Fruit fly (Drosophila melanogaster) whole organism, embryonic: ENCODE data around the gene CG8892.
A peak's percentile ranks its signal among the peaks of the same experiment; 100 is the strongest.

Experiments
- Awh ChIP-seq: fragments of 200-800 bp; sonication (Bioruptor generic); IDR thresholded peaks from 2 replicates; pipeline ENCODE4, ENCODE4 v1.3.6; 2022; ENCODE audit warnings: missing biosample characterization, missing genetic modification characterization
- Blimp-1 ChIP-seq: fragments of 200-800 bp; sonication (Bioruptor generic); optimal IDR thresholded peaks from 3 replicates; lab custom pipeline; 2018; ENCODE audit warnings: missing biosample characterization, missing genetic modification characterization, mild to moderate bottlenecking, moderate library complexity, missing genetic modification reagents
- Bteb2 ChIP-seq: fragments of 200-800 bp; sonication (Bioruptor generic); optimal IDR thresholded peaks from 2 replicates; lab custom pipeline; 2016; ENCODE audit warnings: missing biosample characterization, missing genetic modification characterization
- CG10366 ChIP-seq: fragments of 200-800 bp; sonication (Bioruptor generic); IDR thresholded peaks from 2 replicates; pipeline ENCODE4 v1.3.6; 2022; ENCODE audit warnings: missing biosample characterization, missing genetic modification characterization
- CG10462 ChIP-seq: fragments of 200-800 bp; sonication (Bioruptor generic); optimal IDR thresholded peaks from 2 replicates; lab custom pipeline; 2016; ENCODE audit warnings: missing biosample characterization, missing genetic modification characterization
- CG11398 ChIP-seq: fragments of 200-800 bp; sonication (Bioruptor generic); optimal IDR thresholded peaks from 2 replicates; lab custom pipeline; 2016; ENCODE audit warnings: missing biosample characterization, missing genetic modification characterization
- CG12769 ChIP-seq: fragments of 200-800 bp; sonication (Bioruptor generic); optimal IDR thresholded peaks from 2 replicates; lab custom pipeline; 2019; ENCODE audit warnings: missing biosample characterization, mild to moderate bottlenecking, missing genetic modification characterization, moderate library complexity
- CG13894 ChIP-seq: fragments of 200-800 bp; sonication (Bioruptor generic); optimal IDR thresholded peaks from 3 replicates; lab custom pipeline; 2018; ENCODE audit warnings: missing biosample characterization, mild to moderate bottlenecking, missing genetic modification characterization, moderate library complexity
- CG14710 ChIP-seq: fragments of 200-800 bp; sonication (Bioruptor generic); optimal IDR thresholded peaks from 3 replicates; lab custom pipeline; 2019; ENCODE audit warnings: missing biosample characterization, mild to moderate bottlenecking, missing genetic modification characterization, moderate library complexity
- CG14860 ChIP-seq: fragments of 200-800 bp; sonication (Bioruptor generic); IDR thresholded peaks from 3 replicates; pipeline ENCODE4 v1.3.6; 2022; ENCODE audit warnings: missing biosample characterization, missing genetic modification characterization; ENCODE audit not compliant: partially characterized antibody
- CG15696 ChIP-seq: fragments of 200-800 bp; sonication (Bioruptor generic); optimal IDR thresholded peaks from 2 replicates; lab custom pipeline; 2019; ENCODE audit warnings: missing biosample characterization, mild to moderate bottlenecking, missing genetic modification characterization, moderate library complexity
- CG2120 ChIP-seq: fragments of 200-800 bp; sonication (Bioruptor generic); optimal IDR thresholded peaks from 3 replicates; lab custom pipeline; 2016; ENCODE audit warnings: missing biosample characterization, missing genetic modification characterization
- CG2129 ChIP-seq: fragments of 200-800 bp; sonication (Bioruptor generic); IDR thresholded peaks from 2 replicates; pipeline ENCODE4 v1.3.6; 2022; ENCODE audit warnings: missing biosample characterization, missing genetic modification characterization; ENCODE audit not compliant: partially characterized antibody
- CG30431 ChIP-seq: fragments of 200-800 bp; sonication (Bioruptor generic); optimal IDR thresholded peaks from 2 replicates; lab custom pipeline; 2017; ENCODE audit warnings: missing biosample characterization, missing genetic modification characterization
- CG32767 ChIP-seq: fragments of 200-800 bp; sonication (Bioruptor generic); IDR thresholded peaks from 2 replicates; pipeline ENCODE4 v1.3.6; 2022; ENCODE audit warnings: missing biosample characterization, missing genetic modification characterization
- CG4360 ChIP-seq: fragments of 200-800 bp; sonication (Bioruptor generic); IDR thresholded peaks from 2 replicates; pipeline ENCODE4 v1.3.6; 2022; ENCODE audit warnings: missing biosample characterization, missing genetic modification characterization
- CG4404 ChIP-seq: fragments of 200-800 bp; sonication (Bioruptor generic); IDR thresholded peaks from 2 replicates; pipeline ENCODE4 v1.3.6; 2022; ENCODE audit warnings: missing biosample characterization, missing genetic modification characterization
- CG4707 ChIP-seq: fragments of 200-800 bp; sonication (Bioruptor generic); optimal IDR thresholded peaks from 2 replicates; lab custom pipeline; 2018; ENCODE audit warnings: missing biosample characterization, mild to moderate bottlenecking, missing genetic modification characterization, moderate library complexity
- CG6813 ChIP-seq: fragments of 200-800 bp; sonication (Bioruptor generic); optimal IDR thresholded peaks from 2 replicates; lab custom pipeline; 2017; ENCODE audit warnings: missing biosample characterization, missing genetic modification characterization, mild to moderate bottlenecking, moderate library complexity, missing genetic modification reagents
- CG7271 ChIP-seq: fragments of 200-800 bp; sonication (Bioruptor generic); optimal IDR thresholded peaks from 2 replicates; lab custom pipeline; 2018; ENCODE audit warnings: missing biosample characterization, mild to moderate bottlenecking, missing genetic modification characterization, moderate library complexity
- CG7839 ChIP-seq: fragments of 200-800 bp; sonication (Bioruptor generic); optimal IDR thresholded peaks from 3 replicates; lab custom pipeline; 2018; ENCODE audit warnings: missing biosample characterization, mild to moderate bottlenecking, missing genetic modification characterization, moderate library complexity
- CG8924 ChIP-seq: fragments of 200-800 bp; optimal IDR thresholded peaks from 3 replicates; lab custom pipeline; 2019; ENCODE audit warnings: missing biosample characterization, mild to moderate bottlenecking, missing genetic modification characterization, moderate library complexity
- Camta ChIP-seq: fragments of 200-800 bp; sonication (Bioruptor generic); optimal IDR thresholded peaks from 2 replicates; lab custom pipeline; 2016; ENCODE audit warnings: missing biosample characterization, missing genetic modification characterization
- CkIIα-i1 ChIP-seq: fragments of 200-800 bp; sonication (Bioruptor generic); IDR thresholded peaks from 2 replicates; pipeline ENCODE4 v1.3.6; 2022; ENCODE audit warnings: missing biosample characterization, missing genetic modification characterization
- Gug ChIP-seq: fragments of 200-800 bp; sonication (Bioruptor generic); IDR thresholded peaks from 4 replicates; pipeline ENCODE4 v1.3.6; 2022; ENCODE audit warnings: missing biosample characterization, missing genetic modification characterization
- Hmr ChIP-seq: fragments of 200-800 bp; sonication (Bioruptor generic); optimal IDR thresholded peaks from 3 replicates; lab custom pipeline; 2017; ENCODE audit warnings: mild to moderate bottlenecking, missing biosample characterization, missing genetic modification reagents, missing genetic modification characterization
- Lhr ChIP-seq: fragments of 200-800 bp; sonication (Bioruptor generic); optimal IDR thresholded peaks from 3 replicates; lab custom pipeline; 2017; ENCODE audit warnings: mild to moderate bottlenecking, missing biosample characterization, missing genetic modification reagents, missing genetic modification characterization
- MTF-1 ChIP-seq: fragments of 200-800 bp; sonication (Bioruptor generic); optimal IDR thresholded peaks from 2 replicates; lab custom pipeline; 2018; ENCODE audit warnings: missing biosample characterization, mild to moderate bottlenecking, missing genetic modification characterization, borderline replicate concordance
- Mad ChIP-seq: fragments of 200-800 bp; sonication (Bioruptor generic); optimal IDR thresholded peaks from 2 replicates; lab custom pipeline; 2016; ENCODE audit warnings: missing biosample characterization, missing genetic modification characterization
- Meics ChIP-seq: fragments of 200-800 bp; sonication (Bioruptor generic); optimal IDR thresholded peaks from 2 replicates; lab custom pipeline; 2017; ENCODE audit warnings: missing biosample characterization, mild to moderate bottlenecking, missing genetic modification characterization
- Nf-YA ChIP-seq: fragments of 200-800 bp; sonication (Bioruptor generic); IDR thresholded peaks from 2 replicates; pipeline ENCODE4 v1.3.6; 2022; ENCODE audit warnings: missing biosample characterization, missing genetic modification characterization
- Pdp1 ChIP-seq, 2 experiments: fragments of 200-800 bp; sonication (Bioruptor generic); optimal IDR thresholded peaks; 3 replicates each; lab custom pipeline; 2016; ENCODE audit warnings: missing biosample characterization in 2 of 2, missing genetic modification characterization in 2 of 2, mild to moderate bottlenecking in 1 of 2, moderate library complexity in 1 of 2
- Ravus ChIP-seq: fragments of 200-800 bp; sonication (Bioruptor generic); IDR thresholded peaks from 2 replicates; pipeline ENCODE4 v1.3.6; 2022; ENCODE audit warnings: missing biosample characterization, missing genetic modification characterization
- Sox100B ChIP-seq: fragments of 200-800 bp; sonication (Bioruptor generic); optimal IDR thresholded peaks from 3 replicates; lab custom pipeline; 2018; ENCODE audit warnings: missing biosample characterization, mild to moderate bottlenecking, missing genetic modification characterization
- TFAM ChIP-seq: fragments of 200-800 bp; sonication (Bioruptor generic); optimal IDR thresholded peaks from 2 replicates; lab custom pipeline; 2017; ENCODE audit warnings: missing biosample characterization, missing genetic modification characterization, inconsistent platforms
- ab ChIP-seq: fragments of 200-800 bp; sonication (Bioruptor generic); optimal IDR thresholded peaks from 2 replicates; lab custom pipeline; 2016; ENCODE audit warnings: missing biosample characterization, missing genetic modification characterization
- ase ChIP-seq: fragments of 200-800 bp; sonication (Bioruptor generic); IDR thresholded peaks from 3 replicates; pipeline ENCODE4 v1.3.6; 2022; ENCODE audit warnings: missing biosample characterization, missing genetic modification characterization
- az2 ChIP-seq: fragments of 200-800 bp; sonication (Bioruptor generic); optimal IDR thresholded peaks from 3 replicates; lab custom pipeline; 2016; ENCODE audit warnings: missing biosample characterization, missing genetic modification characterization
- chm ChIP-seq: fragments of 200-800 bp; sonication (Bioruptor generic); IDR thresholded peaks from 2 replicates; pipeline ENCODE4 v1.3.6; 2022; ENCODE audit warnings: missing biosample characterization, missing genetic modification characterization
- chn ChIP-seq: fragments of 200-800 bp; sonication (Bioruptor generic); optimal IDR thresholded peaks from 2 replicates; lab custom pipeline; 2016; ENCODE audit warnings: missing biosample characterization, missing genetic modification characterization
- emc ChIP-seq: fragments of 200-800 bp; sonication (Bioruptor generic); optimal IDR thresholded peaks from 2 replicates; lab custom pipeline; 2016; ENCODE audit warnings: missing biosample characterization, missing genetic modification characterization
- en ChIP-seq: fragments of 200-800 bp; sonication (Bioruptor generic); optimal IDR thresholded peaks from 2 replicates; lab custom pipeline; 2016; ENCODE audit warnings: missing biosample characterization, missing genetic modification characterization
- gcm2 ChIP-seq: fragments of 200-800 bp; sonication (Bioruptor generic); optimal IDR thresholded peaks from 2 replicates; lab custom pipeline; 2016; ENCODE audit warnings: missing biosample characterization, missing genetic modification characterization
- gsb-n ChIP-seq: fragments of 200-800 bp; sonication (Bioruptor generic); optimal IDR thresholded peaks from 3 replicates; lab custom pipeline; 2018; ENCODE audit warnings: missing biosample characterization, mild to moderate bottlenecking, missing genetic modification characterization
- h ChIP-seq: fragments of >200 bp; optimal IDR thresholded peaks from 2 replicates; lab custom pipeline; 2017
- nerfin-1 ChIP-seq: fragments of 200-800 bp; sonication (Bioruptor generic); optimal IDR thresholded peaks from 3 replicates; lab custom pipeline; 2019; ENCODE audit warnings: missing biosample characterization, mild to moderate bottlenecking, missing genetic modification characterization, moderate library complexity
- pb ChIP-seq: fragments of 200-800 bp; sonication (Bioruptor generic); optimal IDR thresholded peaks from 3 replicates; lab custom pipeline; 2016; ENCODE audit warnings: missing biosample characterization, missing genetic modification characterization
- stc ChIP-seq: fragments of 200-800 bp; sonication (Bioruptor generic); IDR thresholded peaks from 2 replicates; pipeline ENCODE4 v1.3.6; 2022; ENCODE audit warnings: missing biosample characterization, missing genetic modification characterization
- tgo ChIP-seq: fragments of 200-800 bp; sonication (Bioruptor generic); IDR thresholded peaks from 3 replicates; pipeline ENCODE4 v1.3.6; 2022; ENCODE audit warnings: missing biosample characterization, missing genetic modification characterization
- unpg ChIP-seq: fragments of 200-800 bp; sonication (Bioruptor generic); optimal IDR thresholded peaks from 3 replicates; lab custom pipeline; 2018; ENCODE audit warnings: missing biosample characterization, mild to moderate bottlenecking, missing genetic modification characterization, moderate library complexity

CG8892 gene

DNA sequence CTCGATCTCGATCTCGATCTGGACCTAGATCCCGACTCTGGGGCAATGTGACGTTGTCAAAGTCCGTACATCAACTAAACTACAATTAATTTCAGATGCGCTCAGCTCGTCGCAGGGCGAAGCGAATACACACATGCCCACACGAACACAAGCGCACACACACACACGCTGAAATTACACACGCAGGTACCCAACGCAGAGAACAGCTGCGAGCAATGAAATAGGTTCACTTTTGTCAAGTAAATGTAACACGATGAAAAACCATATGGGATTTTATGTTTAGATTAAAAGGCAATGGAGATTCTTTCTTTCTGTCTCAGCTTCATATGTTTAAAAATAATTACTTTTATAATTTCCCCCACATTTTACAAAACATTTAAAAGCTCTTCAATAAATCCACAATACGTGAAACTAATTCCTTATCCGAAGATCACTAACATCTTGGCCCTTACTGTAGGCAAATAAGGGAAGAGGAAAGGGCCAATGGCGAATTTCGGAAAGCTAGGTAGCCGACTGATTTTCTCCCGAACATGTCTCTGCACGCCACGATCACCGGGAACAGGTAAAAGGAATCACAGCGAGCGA is 19.0 kb upstream of the CG8892 start (continued):
- peak; percentile 85 for TF ChIP-seq Sox100B
- peak; percentile 84 for TF ChIP-seq Awh (GFP tag; lab: Robert Waterston, UW)
- TF ChIP-seq MTF-1 (GFP tag; lab: Kevin White, UChicago) = peak; percentile 28
- TF ChIP-seq ase (GFP tag; lab: Robert Waterston, UW) = peak; percentile 48; the same call in 2 of the 3 replicates
- peak; percentile 69 for TF ChIP-seq CG10462 (GFP tag; lab: Kevin White, UChicago)
- peak; percentile 87 for TF ChIP-seq CG14710 (tag; lab: Kevin White, UChicago)
- peak; percentile 58 for TF ChIP-seq CG7271 (tag; lab: Kevin White, UChicago)
- peak; percentile 87 for TF ChIP-seq chm (GFP tag; lab: Robert Waterston, UW)
- peak; percentile 53; the same call in 1 of the 2 replicates for TF ChIP-seq Nf-YA (GFP tag; lab: Robert Waterston, UW)
- peak; percentile 75 for TF ChIP-seq CG10366
- peak; percentile 67 for TF ChIP-seq CG13894 (tag; lab: Kevin White, UChicago)
- peak; percentile 87 for TF ChIP-seq Hmr (GFP tag; lab: Kevin White, UChicago)
- TF ChIP-seq Gug (GFP tag; lab: Robert Waterston, UW) = peak; percentile 66
- TF ChIP-seq CG8924 = peak; percentile 93
- TF ChIP-seq CG4360 (GFP tag; lab: Robert Waterston, UW) = 0 out of 2 replicates have a peak, but pooled peaks have one; percentile 32
- peak; percentile 73 for TF ChIP-seq gsb-n
- TF ChIP-seq CG15696 (tag; lab: Kevin White, UChicago) = peak; percentile 95
- TF ChIP-seq CG2129 (GFP tag; lab: Robert Waterston, UW) = no peak
- TF ChIP-seq CkIIα-i1 (GFP tag; lab: Robert Waterston, UW) = no peak
- TF ChIP-seq tgo (GFP tag; lab: Robert Waterston, UW) = peak; percentile 75
- TF ChIP-seq Mad (GFP tag; lab: Kevin White, UChicago) = peak; percentile 70
- peak; percentile 66 for TF ChIP-seq ab (GFP tag; lab: Kevin White, UChicago)
- peak; percentile 79 for TF ChIP-seq unpg (GFP tag; lab: Kevin White, UChicago)
- peak; percentile 71 for TF ChIP-seq gcm2 (GFP tag; lab: Kevin White, UChicago)
- peak; percentile 73 for TF ChIP-seq Blimp-1
- peak; percentile 81 for TF ChIP-seq CG4404 (GFP tag; lab: Robert Waterston, UW)
- peak; percentile 57 for TF ChIP-seq pb (GFP tag; lab: Kevin White, UChicago)
- TF ChIP-seq Pdp1 (GFP tag; optimal IDR thresholded peaks at IDR 0.05; lab: Kevin White, UChicago) = peak; percentile 56 to 85
- TF ChIP-seq CG30431 (GFP tag; lab: Kevin White, UChicago) = peak; percentile 86
- peak; percentile 75 for TF ChIP-seq nerfin-1 (tag; lab: Kevin White, UChicago)
- TF ChIP-seq Meics = peak; percentile 82
- TF ChIP-seq CG32767 = peak; percentile 82
- peak; percentile 38 for TF ChIP-seq emc (GFP tag; lab: Kevin White, UChicago)
- peak; percentile 79 for TF ChIP-seq chn (GFP tag; lab: Kevin White, UChicago)
- TF ChIP-seq Bteb2 = peak; percentile 59
- peak; percentile 88 for TF ChIP-seq CG7839
- TF ChIP-seq az2 (GFP tag; lab: Kevin White, UChicago) = peak; percentile 77
- peak; percentile 87 for TF ChIP-seq CG2120 (GFP tag; lab: Kevin White, UChicago)
- peak; percentile 45 for TF ChIP-seq en (GFP tag; lab: Kevin White, UChicago)
- peak; percentile 69 for TF ChIP-seq CG4707
- TF ChIP-seq Ravus = peak; percentile 53
- peak; percentile 73 for TF ChIP-seq stc (GFP tag; lab: Robert Waterston, UW)
- no peak for TF ChIP-seq h (lab: Kevin White, UChicago)
- TF ChIP-seq CG6813 (GFP tag; lab: Kevin White, UChicago) = peak; percentile 73
- no peak for TF ChIP-seq CG12769 (tag; lab: Kevin White, UChicago)
- TF ChIP-seq Camta (GFP tag; lab: Kevin White, UChicago) = peak; percentile 72
- no peak for TF ChIP-seq CG14860 (GFP tag; lab: Robert Waterston, UW)
- TF ChIP-seq TFAM (GFP tag; lab: Kevin White, UChicago) = peak; percentile 6
- TF ChIP-seq Lhr (GFP tag; lab: Kevin White, UChicago) = peak; percentile 40
- peak; percentile 49 for TF ChIP-seq CG11398 (GFP tag; lab: Kevin White, UChicago)
